Worm (Caenorhabditis elegans) whole organism, L1 larva: Measurements from ENCODE around the gene aars-1.

Experiments
- C04F5.9 ChIP-seq: sonication (generic microtip); optimal IDR thresholded peaks from 2 replicates; lab custom pipeline; 2016; ENCODE audit warnings: missing genetic modification characterization, missing compliant biosample characterization
- C34B4.2 ChIP-seq: sonication (generic microtip); optimal IDR thresholded peaks from 2 replicates; lab custom pipeline; 2017; ENCODE audit warnings: mild to moderate bottlenecking, missing genetic modification characterization, missing compliant biosample characterization
- F16B12.6 ChIP-seq: fragments of 150-350 bp; optimal IDR thresholded peaks from 2 replicates; lab custom pipeline; 2014; ENCODE audit warnings: missing biosample characterization, missing genetic modification characterization
- Y116A8C.19 ChIP-seq: sonication (generic microtip); optimal IDR thresholded peaks from 2 replicates; lab custom pipeline; 2016; ENCODE audit warnings: missing compliant biosample characterization, missing genetic modification characterization, borderline replicate concordance
- alr-1 ChIP-seq: fragments of 200-800 bp; sonication (Bioruptor generic); optimal IDR thresholded peaks from 2 replicates; lab custom pipeline; 2018; ENCODE audit warnings: borderline replicate concordance, mild to moderate bottlenecking, missing genetic modification characterization, missing compliant biosample characterization
- aly-2 ChIP-seq: fragments of 150-350 bp; optimal IDR thresholded peaks from 2 replicates; lab custom pipeline; 2014; ENCODE audit warnings: missing biosample characterization, missing genetic modification characterization
- ama-1 ChIP-seq: fragments of 150-350 bp; optimal IDR thresholded peaks from 2 replicates; lab custom pipeline; 2014
- ceh-8 ChIP-seq: fragments of 200-800 bp; sonication (Bioruptor generic); optimal IDR thresholded peaks from 2 replicates; lab custom pipeline; 2018; ENCODE audit warnings: mild to moderate bottlenecking, missing genetic modification characterization, moderate library complexity, missing compliant biosample characterization
- ceh-82 ChIP-seq, 3 experiments: fragments of 150-350 bp in 1 of 3; sonication (generic microtip) in 2 of 3; optimal IDR thresholded peaks; 2 replicates each; lab custom pipeline; 2014 to 2017; ENCODE audit warnings: missing biosample characterization in 3 of 3, missing genetic modification characterization in 3 of 3
- ceh-88 ChIP-seq: fragments of 200-800 bp; sonication (Bioruptor generic); IDR thresholded peaks from 2 replicates; pipeline ENCODE4 v1.3.6; 2022; ENCODE audit warnings: missing genetic modification characterization, missing compliant biosample characterization
- ces-1 ChIP-seq: fragments of 150-350 bp; optimal IDR thresholded peaks from 2 replicates; lab custom pipeline; 2014; ENCODE audit warnings: missing biosample characterization, missing genetic modification reagents, missing genetic modification characterization
- efl-1 ChIP-seq, 4 experiments: fragments of 150-350 bp; optimal IDR thresholded peaks in 3 of 4; peaks in 1 of 4; 1 replicate in 1 of 4; 2 replicates in 3 of 4; lab custom pipeline; 2014; ENCODE audit warnings: missing biosample characterization in 2 of 4, missing genetic modification characterization in 2 of 4, missing genetic modification reagents in 2 of 4
- efl-3 ChIP-seq: fragments of 200-800 bp; sonication (Bioruptor generic); optimal IDR thresholded peaks from 2 replicates; lab custom pipeline; 2018; ENCODE audit warnings: mild to moderate bottlenecking, missing genetic modification characterization, missing compliant biosample characterization
- egl-27 ChIP-seq, 2 experiments: fragments of 150-350 bp in 1 of 2; sonication (generic microtip); optimal IDR thresholded peaks; 3 replicates each; lab custom pipeline; 2017 to 2018; ENCODE audit warnings: missing biosample characterization in 2 of 2, missing genetic modification characterization in 2 of 2, missing genetic modification reagents in 2 of 2
- elt-2 ChIP-seq: sonication (generic microtip); optimal IDR thresholded peaks from 2 replicates; lab custom pipeline; 2016; ENCODE audit warnings: missing genetic modification characterization, mild to moderate bottlenecking, inconsistent platforms, missing compliant biosample characterization, missing genetic modification reagents
- elt-3 ChIP-seq, 6 experiments: fragments of 150-350 bp in 1 of 6; sonication (generic microtip); optimal IDR thresholded peaks; 2 replicates each; lab custom pipeline; 2017 to 2018; ENCODE audit warnings: missing biosample characterization in 6 of 6, missing genetic modification characterization in 6 of 6, inconsistent platforms in 1 of 6
- ets-5 ChIP-seq: fragments of 200-800 bp; sonication (Bioruptor generic); IDR thresholded peaks from 2 replicates; pipeline ENCODE4 v1.3.6; 2022; ENCODE audit warnings: missing genetic modification characterization, missing compliant biosample characterization
- fkh-10 ChIP-seq: sonication (generic microtip); optimal IDR thresholded peaks from 2 replicates; lab custom pipeline; 2017; ENCODE audit warnings: missing biosample characterization, missing genetic modification reagents, missing genetic modification characterization
- fkh-4 ChIP-seq: sonication (generic microtip); optimal IDR thresholded peaks from 2 replicates; lab custom pipeline; 2016; ENCODE audit warnings: missing compliant biosample characterization, missing genetic modification characterization, borderline replicate concordance
- fkh-8 ChIP-seq: sonication (generic microtip); optimal IDR thresholded peaks from 2 replicates; lab custom pipeline; 2016; ENCODE audit warnings: mild to moderate bottlenecking, missing genetic modification characterization, missing compliant biosample characterization
- fos-1 ChIP-seq: fragments of 150-350 bp; optimal IDR thresholded peaks from 2 replicates; lab custom pipeline; 2014; ENCODE audit warnings: missing biosample characterization, missing genetic modification characterization
- grh-1 ChIP-seq: fragments of 200-800 bp; sonication (Bioruptor generic); IDR thresholded peaks from 2 replicates; pipeline ENCODE4 v1.3.6; 2022; ENCODE audit warnings: missing genetic modification reagents, missing genetic modification characterization, missing compliant biosample characterization
- hlh-4 ChIP-seq: sonication (generic microtip); optimal IDR thresholded peaks from 2 replicates; lab custom pipeline; 2016; ENCODE audit warnings: mild to moderate bottlenecking, missing genetic modification characterization, missing compliant biosample characterization
- hpl-2 ChIP-seq: fragments of 150-350 bp; optimal IDR thresholded peaks from 2 replicates; lab custom pipeline; 2014; ENCODE audit warnings: missing biosample characterization, missing genetic modification reagents, missing genetic modification characterization
- irx-1 ChIP-seq: sonication (generic microtip); optimal IDR thresholded peaks from 2 replicates; lab custom pipeline; 2016; ENCODE audit warnings: missing genetic modification characterization, missing compliant biosample characterization
- jun-1 ChIP-seq: fragments of 150-350 bp; optimal IDR thresholded peaks from 2 replicates; lab custom pipeline; 2014; ENCODE audit warnings: missing biosample characterization, missing genetic modification reagents, missing genetic modification characterization
- lin-14 ChIP-seq: fragments of 200-800 bp; sonication (Bioruptor generic); optimal IDR thresholded peaks from 2 replicates; lab custom pipeline; 2018; ENCODE audit warnings: mild to moderate bottlenecking, missing genetic modification characterization, moderate library complexity, missing compliant biosample characterization
- lsy-2 ChIP-seq, 2 experiments: fragments of 150-350 bp; optimal IDR thresholded peaks; 2 replicates each; lab custom pipeline; 2014; ENCODE audit warnings: missing biosample characterization in 2 of 2, missing genetic modification characterization in 2 of 2
- mab-9 ChIP-seq: fragments of 200-800 bp; sonication (Bioruptor generic); IDR thresholded peaks from 2 replicates; pipeline ENCODE4 v1.3.6; 2022; ENCODE audit warnings: missing genetic modification reagents, missing genetic modification characterization, missing compliant biosample characterization
- mdl-1 ChIP-seq, 2 experiments: fragments of 150-350 bp; optimal IDR thresholded peaks; 2 replicates each; lab custom pipeline; 2014 to 2017; ENCODE audit warnings: missing biosample characterization in 2 of 2, missing genetic modification characterization in 2 of 2, inconsistent platforms in 1 of 2
- mef-2 ChIP-seq: fragments of 150-350 bp; optimal IDR thresholded peaks from 2 replicates; lab custom pipeline; 2014; ENCODE audit warnings: missing biosample characterization, missing genetic modification characterization
- mep-1 ChIP-seq: fragments of 150-350 bp; optimal IDR thresholded peaks from 2 replicates; lab custom pipeline; 2014; ENCODE audit warnings: missing biosample characterization, missing genetic modification characterization
- nhr-11 ChIP-seq: fragments of 150-350 bp; optimal IDR thresholded peaks from 2 replicates; lab custom pipeline; 2014; ENCODE audit warnings: missing biosample characterization, missing genetic modification characterization
- nhr-12 ChIP-seq: sonication (generic microtip); optimal IDR thresholded peaks from 2 replicates; lab custom pipeline; 2017; ENCODE audit warnings: missing biosample characterization, missing genetic modification characterization
- nhr-19 ChIP-seq: fragments of 200-800 bp; sonication (Bioruptor generic); conservative IDR thresholded peaks from 2 replicates; pipeline ENCODE4 v1.3.6; 2022; ENCODE audit warnings: missing genetic modification characterization, missing compliant biosample characterization
- nhr-237 ChIP-seq: fragments of 150-350 bp; optimal IDR thresholded peaks from 2 replicates; lab custom pipeline; 2014; ENCODE audit warnings: missing biosample characterization, missing genetic modification characterization
- nhr-47 ChIP-seq: sonication (generic microtip); optimal IDR thresholded peaks from 2 replicates; lab custom pipeline; 2016; ENCODE audit warnings: mild to moderate bottlenecking, missing genetic modification characterization, moderate library complexity, missing compliant biosample characterization
- nhr-71 ChIP-seq: sonication (generic microtip); optimal IDR thresholded peaks from 2 replicates; lab custom pipeline; 2016; ENCODE audit warnings: mild to moderate bottlenecking, missing genetic modification characterization, moderate library complexity, missing compliant biosample characterization
- nhr-77 ChIP-seq: fragments of 150-350 bp; optimal IDR thresholded peaks from 2 replicates; lab custom pipeline; 2014; ENCODE audit warnings: missing biosample characterization, missing genetic modification characterization
- nhr-85 ChIP-seq: sonication (generic microtip); peaks from one replicate; lab custom pipeline; 2016; ENCODE audit warnings: missing genetic modification characterization, inconsistent platforms, missing compliant biosample characterization
- nhr-90 ChIP-seq: sonication (generic microtip); optimal IDR thresholded peaks from 2 replicates; lab custom pipeline; 2016; ENCODE audit warnings: mild to moderate bottlenecking, missing genetic modification characterization, missing compliant biosample characterization; ENCODE audit not compliant: poor library complexity
- pax-3 ChIP-seq: fragments of 200-800 bp; sonication (Bioruptor generic); optimal IDR thresholded peaks from 2 replicates; lab custom pipeline; 2018; ENCODE audit warnings: mild to moderate bottlenecking, missing genetic modification characterization, moderate library complexity, missing compliant biosample characterization
- pqm-1 ChIP-seq: sonication (generic microtip); optimal IDR thresholded peaks from 3 replicates; lab custom pipeline; 2017; ENCODE audit warnings: missing biosample characterization, missing genetic modification characterization
- skn-1 ChIP-seq: fragments of 150-350 bp; optimal IDR thresholded peaks from 2 replicates; lab custom pipeline; 2014; ENCODE audit warnings: missing biosample characterization, missing genetic modification characterization
- snpc-4 ChIP-seq: fragments of 150-350 bp; optimal IDR thresholded peaks from 2 replicates; lab custom pipeline; 2014; ENCODE audit warnings: missing biosample characterization, missing genetic modification characterization
- sptf-1 ChIP-seq: fragments of 150-350 bp; optimal IDR thresholded peaks from 2 replicates; lab custom pipeline; 2014; ENCODE audit warnings: missing biosample characterization, missing genetic modification characterization
- sup-37 ChIP-seq: fragments of 200-800 bp; sonication (Bioruptor generic); optimal IDR thresholded peaks from 2 replicates; lab custom pipeline; 2018; ENCODE audit warnings: mild to moderate bottlenecking, missing genetic modification characterization, missing compliant biosample characterization
- tbx-2 ChIP-seq: sonication (generic microtip); optimal IDR thresholded peaks from 2 replicates; lab custom pipeline; 2016; ENCODE audit warnings: missing genetic modification characterization, missing compliant biosample characterization
- unc-62 ChIP-seq: fragments of 150-350 bp; optimal IDR thresholded peaks from 2 replicates; lab custom pipeline; 2014; ENCODE audit warnings: missing biosample characterization, missing genetic modification reagents, missing genetic modification characterization
- unc-86 ChIP-seq: sonication (generic microtip); optimal IDR thresholded peaks from 2 replicates; lab custom pipeline; 2016; ENCODE audit warnings: missing genetic modification characterization, missing compliant biosample characterization
- zag-1 ChIP-seq: fragments of 150-350 bp; optimal IDR thresholded peaks from 2 replicates; lab custom pipeline; 2014; ENCODE audit warnings: missing biosample characterization, missing genetic modification characterization
- zip-4 ChIP-seq: fragments of 200-800 bp; sonication (Bioruptor generic); optimal IDR thresholded peaks from 2 replicates; lab custom pipeline; 2018; ENCODE audit warnings: mild to moderate bottlenecking, missing genetic modification characterization, moderate library complexity, missing compliant biosample characterization
- ztf-11 ChIP-seq, 2 experiments: sonication (generic microtip); optimal IDR thresholded peaks; 2 replicates each; lab custom pipeline; 2016 to 2017; ENCODE audit warnings: missing genetic modification characterization in 2 of 2, missing biosample characterization in 1 of 2, missing compliant biosample characterization in 1 of 2

The aars-1 gene

ce11 chrII:11453025-11453424 is 11.3 kb downstream of the aars-1 start, which contains the start of gene rsp-1 (continued):
- TF ChIP-seq fkh-4 (peak; percentile 29), skn-1 (tag; lab: Kevin White, UChicago) (peak; percentile 83), mab-9 (GFP tag; lab: Robert Waterston, UW) (no peak), ceh-8 (GFP tag; lab: Kevin White, UChicago) (peak; percentile 55), ets-5 (GFP tag; lab: Robert Waterston, UW) (no peak), pqm-1 (no peak), nhr-11 (tag; lab: Kevin White, UChicago) (peak; percentile 46), nhr-71 (tag; lab: Kevin White, UChicago) (peak; percentile 93), egl-27 (tag; optimal IDR thresholded peaks at IDR 0.05; lab: Kevin White, UChicago) (no peak), unc-62 (GFP tag; lab: Kevin White, UChicago) (no peak), fkh-10 (GFP tag; lab: Kevin White, UChicago) (peak; percentile 57), pax-3 (tag; lab: Kevin White, UChicago) (peak; percentile 73), nhr-237 (tag; lab: Kevin White, UChicago) (no peak), mep-1 (tag; lab: Kevin White, UChicago) (peak; percentile 84), nhr-47 (peak; percentile 91), hlh-4 (tag; lab: Kevin White, UChicago) (no peak), alr-1 (tag; lab: Kevin White, UChicago) (no peak), sup-37 (peak; percentile 39), hpl-2 (GFP tag; lab: Kevin White, UChicago) (peak; percentile 80), ces-1 (GFP tag; lab: Kevin White, UChicago) (no peak), nhr-19 (GFP tag; lab: Robert Waterston, UW) (peak; percentile 90), F16B12.6 (tag; lab: Kevin White, UChicago) (peak; percentile 69), efl-1 (optimal IDR thresholded peaks at IDR 0.05; lab: Kevin White, UChicago) (peak; percentile 88 to 90), efl-1 (GFP tag; optimal IDR thresholded peaks at IDR 0.05 in 1 of 2; lab: Kevin White, UChicago) (peak; percentile 84 to 98), elt-2 (tag; lab: Kevin White, UChicago) (peak; percentile 76), jun-1 (tag; lab: Kevin White, UChicago) (peak; percentile 91), aly-2 (tag; lab: Kevin White, UChicago) (peak; percentile 65), tbx-2 (peak; percentile 88), lin-14 (GFP tag; lab: Kevin White, UChicago) (peak; percentile 89), sptf-1 (tag; lab: Kevin White, UChicago) (no peak), nhr-90 (tag; lab: Kevin White, UChicago) (peak; percentile 89), grh-1 (peak; percentile 80), unc-86 (tag; lab: Kevin White, UChicago) (peak; percentile 83), elt-3 (tag; optimal IDR thresholded peaks at IDR 0.05; lab: Kevin White, UChicago) (peak in 4 of 6 experiments; percentile 24 to 96 (median 67)), Y116A8C.19 (no peak), ceh-88 (GFP tag; lab: Robert Waterston, UW) (no peak; the same call in 1 of the 2 replicates), C34B4.2 (tag; lab: Kevin White, UChicago) (no peak), ama-1 (lab: Kevin White, UChicago) (no peak), zip-4 (GFP tag; lab: Kevin White, UChicago) (peak; percentile 74), ztf-11 (tag; optimal IDR thresholded peaks at IDR 0.05; lab: Kevin White, UChicago) (peak in 1 of 2 experiments; percentile 71), snpc-4 (tag; lab: Kevin White, UChicago) (peak; percentile 81), mdl-1 (tag; optimal IDR thresholded peaks at IDR 0.05; lab: Kevin White, UChicago) (peak in 1 of 2 experiments; percentile 85), mef-2 (tag; lab: Kevin White, UChicago) (peak; percentile 13), lsy-2 (tag; optimal IDR thresholded peaks at IDR 0.05; lab: Kevin White, UChicago) (peak; percentile 91 to 94), ceh-82 (tag; optimal IDR thresholded peaks at IDR 0.05; lab: Kevin White, UChicago) (peak; percentile 92 to 95 (median 94)), C04F5.9 (tag; lab: Kevin White, UChicago) (peak; percentile 82), fos-1 (tag; lab: Kevin White, UChicago) (peak; percentile 78), zag-1 (tag; lab: Kevin White, UChicago) (no peak), nhr-85 (tag; lab: Kevin White, UChicago) (peak; percentile 92), efl-3 (GFP tag; lab: Kevin White, UChicago) (no peak), nhr-12 (no peak), nhr-77 (tag; lab: Kevin White, UChicago) (peak; percentile 78), irx-1 (tag; lab: Kevin White, UChicago) (peak; percentile 76), fkh-8 (tag; lab: Kevin White, UChicago) (peak; percentile 79)
